Worm (Caenorhabditis elegans): ENCODE results near the gene R07G3.8.
A peak's percentile ranks its signal among the peaks of the same experiment; 100 is the strongest.

Gene R07G3.8

ce11 chrII:7663704-7664660 lies 43.7 kb upstream of the R07G3.8 start, which contains the start of the genes F18A1.7 and rpa-1 (continued):
- no peak for TF ChIP-seq T26A5.8 (tag; optimal IDR thresholded peaks at IDR 0.05)
- no peak for TF ChIP-seq nhr-120 (GFP tag; IDR thresholded peaks at IDR 0.05)
- no peak for TF ChIP-seq dpff-1 (tag; optimal IDR thresholded peaks at IDR 0.05)
- TF ChIP-seq tlf-1 (GFP tag; optimal IDR thresholded peaks at IDR 0.05) = peak; percentile 79
- TF ChIP-seq lin-40 (tag; optimal IDR thresholded peaks at IDR 0.05) = no peak
- no peak for TF ChIP-seq sdz-38 (tag; optimal IDR thresholded peaks at IDR 0.05)
- no peak for TF ChIP-seq hrde-1 (tag; optimal IDR thresholded peaks at IDR 0.05; ENCODE audit: borderline replicate concordance)
- TF ChIP-seq ceh-79 (tag; optimal IDR thresholded peaks at IDR 0.05) = no peak
- no peak for TF ChIP-seq repo-1 (tag; optimal IDR thresholded peaks at IDR 0.05)
- TF ChIP-seq mes-4 (tag; optimal IDR thresholded peaks at IDR 0.05) = no peak
- TF ChIP-seq lag-1 (GFP tag; IDR thresholded peaks at IDR 0.05) = no peak
- TF ChIP-seq B0261.1 (tag; optimal IDR thresholded peaks at IDR 0.05) = no peak
- TF ChIP-seq ceh-91 (GFP tag; IDR thresholded peaks at IDR 0.05) = peak; percentile 96
- TF ChIP-seq Y95B8A.8 (GFP tag; IDR thresholded peaks at IDR 0.05) = 0 out of 2 replicates have a peak, but pooled peaks have one; percentile 66
- TF ChIP-seq rcor-1 (GFP tag; IDR thresholded peaks at IDR 0.05) = peak; percentile 92
- TF ChIP-seq zim-3 (tag; optimal IDR thresholded peaks at IDR 0.05) = no peak
- peak; percentile 85 for TF ChIP-seq lin-54 (GFP tag; optimal IDR thresholded peaks at IDR 0.05)
- TF ChIP-seq egrh-3 (GFP tag; IDR thresholded peaks at IDR 0.05) = no peak
- TF ChIP-seq gei-17 (GFP tag; optimal IDR thresholded peaks at IDR 0.05) = no peak
- TF ChIP-seq unc-130 (GFP tag; optimal IDR thresholded peaks at IDR 0.05) = peak; percentile 87
- peak; percentile 76 for TF ChIP-seq ekl-4 (GFP tag; IDR thresholded peaks at IDR 0.05)
- no peak for TF ChIP-seq cebp-2 (GFP tag; IDR thresholded peaks at IDR 0.05)
- no peak for TF ChIP-seq pha-4 (tag; optimal IDR thresholded peaks at IDR 0.05)
- TF ChIP-seq let-526 (GFP tag; IDR thresholded peaks at IDR 0.05) = no peak
- TF ChIP-seq lsl-1 (GFP tag; optimal IDR thresholded peaks at IDR 0.05) = peak; percentile 98
- peak; percentile 67 for TF ChIP-seq Y53G8AR.9 (GFP tag; conservative IDR thresholded peaks at IDR 0.05)
- TF ChIP-seq ceh-100 (GFP tag; IDR thresholded peaks at IDR 0.05) = 0 out of 2 replicates have a peak, but pooled peaks have one; percentile 11
- TF ChIP-seq B0035.1 (tag; optimal IDR thresholded peaks at IDR 0.05) = no peak
- peak; percentile 60; the same call in 1 of the 2 replicates for TF ChIP-seq attf-6 (GFP tag; IDR thresholded peaks at IDR 0.05)
- TF ChIP-seq dpl-1 (GFP tag; optimal IDR thresholded peaks at IDR 0.05) = peak; percentile 91
- no peak for TF ChIP-seq ztf-25 (GFP tag; IDR thresholded peaks at IDR 0.05)
- TF ChIP-seq F49E8.2 (tag; optimal IDR thresholded peaks at IDR 0.05; ENCODE audit: insufficient read depth) = peak; percentile 79
- TF ChIP-seq mcd-1 (GFP tag; IDR thresholded peaks at IDR 0.05) = peak; percentile 48
- TF ChIP-seq let-607 (tag; optimal IDR thresholded peaks at IDR 0.05) = no peak
- no peak for TF ChIP-seq zfh-2 (GFP tag; conservative IDR thresholded peaks at IDR 0.05)
- no peak for TF ChIP-seq snpc-1.1 (tag; optimal IDR thresholded peaks at IDR 0.05; ENCODE audit: insufficient read depth)
- no peak for TF ChIP-seq hlh-26 (GFP tag; conservative IDR thresholded peaks at IDR 0.05)
- no peak for TF ChIP-seq ccch-3 (GFP tag; optimal IDR thresholded peaks at IDR 0.05)
- TF ChIP-seq nfya-2 (GFP tag; IDR thresholded peaks at IDR 0.05) = no peak
- TF ChIP-seq Y53F4B.3 (GFP tag; IDR thresholded peaks at IDR 0.05) = no peak
- no peak for TF ChIP-seq ztf-22 (GFP tag; optimal IDR thresholded peaks at IDR 0.05)
- peak; percentile 43; the same call in 1 of the 2 replicates for TF ChIP-seq pbrm-1 (GFP tag; IDR thresholded peaks at IDR 0.05)

All from whole organism, young adult.